Fruit fly (Drosophila melanogaster) whole organism, embryonic: ENCODE data around the gene mRpL19.
A peak's percentile ranks its signal among the peaks of the same experiment; 100 is the strongest.

Experiments
- Ada2b ChIP-seq: fragments of 200-800 bp; sonication (Bioruptor generic); IDR thresholded peaks from 2 replicates; pipeline ENCODE4 v1.3.6; 2022; ENCODE audit warnings: missing biosample characterization, missing genetic modification characterization
- Antp ChIP-seq: fragments of 200-800 bp; sonication (Bioruptor generic); optimal IDR thresholded peaks from 3 replicates; lab custom pipeline; 2016; ENCODE audit warnings: missing biosample characterization, missing genetic modification characterization
- Atf3 ChIP-seq: fragments of 200-800 bp; sonication (Bioruptor generic); optimal IDR thresholded peaks from 3 replicates; lab custom pipeline; 2016; ENCODE audit warnings: missing biosample characterization, missing genetic modification characterization
- CG10209 ChIP-seq: fragments of 200-800 bp; sonication (Bioruptor generic); optimal IDR thresholded peaks from 3 replicates; lab custom pipeline; 2017; ENCODE audit warnings: missing biosample characterization, mild to moderate bottlenecking, missing genetic modification characterization, missing genetic modification reagents
- CG10462 ChIP-seq: fragments of 200-800 bp; sonication (Bioruptor generic); optimal IDR thresholded peaks from 2 replicates; lab custom pipeline; 2016; ENCODE audit warnings: missing biosample characterization, missing genetic modification characterization
- CG12155 ChIP-seq: fragments of 200-800 bp; sonication (Bioruptor generic); optimal IDR thresholded peaks from 3 replicates; lab custom pipeline; 2016; ENCODE audit warnings: missing biosample characterization, missing genetic modification characterization
- CG12236 ChIP-seq: fragments of 200-800 bp; sonication (Bioruptor generic); optimal IDR thresholded peaks from 2 replicates; lab custom pipeline; 2016; ENCODE audit warnings: missing biosample characterization, missing genetic modification characterization
- CG12299 ChIP-seq: fragments of 200-800 bp; sonication (Bioruptor generic); optimal IDR thresholded peaks from 2 replicates; lab custom pipeline; 2018; ENCODE audit warnings: missing biosample characterization, mild to moderate bottlenecking, missing genetic modification characterization
- CG12942 ChIP-seq: fragments of 200-800 bp; sonication (Bioruptor generic); optimal IDR thresholded peaks from 3 replicates; lab custom pipeline; 2016; ENCODE audit warnings: missing biosample characterization, missing genetic modification characterization
- CG13775 ChIP-seq: fragments of 200-800 bp; sonication (Bioruptor generic); optimal IDR thresholded peaks from 3 replicates; lab custom pipeline; 2017; ENCODE audit warnings: missing biosample characterization, mild to moderate bottlenecking, missing genetic modification characterization
- CG14710 ChIP-seq: fragments of 200-800 bp; sonication (Bioruptor generic); optimal IDR thresholded peaks from 3 replicates; lab custom pipeline; 2019; ENCODE audit warnings: missing biosample characterization, mild to moderate bottlenecking, missing genetic modification characterization, moderate library complexity
- CG14965 ChIP-seq: fragments of 200-800 bp; sonication (Bioruptor generic); optimal IDR thresholded peaks from 2 replicates; lab custom pipeline; 2016; ENCODE audit warnings: missing biosample characterization, missing genetic modification characterization, borderline replicate concordance
- CG15696 ChIP-seq: fragments of 200-800 bp; sonication (Bioruptor generic); optimal IDR thresholded peaks from 2 replicates; lab custom pipeline; 2019; ENCODE audit warnings: missing biosample characterization, mild to moderate bottlenecking, missing genetic modification characterization, moderate library complexity
- CG16813 ChIP-seq: fragments of 200-800 bp; sonication (Bioruptor generic); IDR thresholded peaks from 3 replicates; pipeline ENCODE4 v1.3.6; 2022; ENCODE audit warnings: missing biosample characterization, missing genetic modification characterization; ENCODE audit not compliant: partially characterized antibody
- CG16815 ChIP-seq: fragments of 200-800 bp; sonication (Bioruptor generic); optimal IDR thresholded peaks from 3 replicates; lab custom pipeline; 2017; ENCODE audit warnings: missing biosample characterization, mild to moderate bottlenecking, missing genetic modification characterization
- CG17361 ChIP-seq: fragments of 200-800 bp; sonication (Bioruptor generic); IDR thresholded peaks from 3 replicates; pipeline ENCODE4 v1.3.6; 2022; ENCODE audit warnings: missing biosample characterization, missing genetic modification characterization
- CG2712 ChIP-seq: fragments of 200-800 bp; optimal IDR thresholded peaks from 3 replicates; lab custom pipeline; 2019; ENCODE audit warnings: missing biosample characterization, mild to moderate bottlenecking, missing genetic modification characterization, moderate library complexity
- CG30403 ChIP-seq: fragments of 200-800 bp; sonication (Bioruptor generic); optimal IDR thresholded peaks from 3 replicates; lab custom pipeline; 2016; ENCODE audit warnings: missing biosample characterization, missing genetic modification characterization
- CG30431 ChIP-seq: fragments of 200-800 bp; sonication (Bioruptor generic); optimal IDR thresholded peaks from 2 replicates; lab custom pipeline; 2017; ENCODE audit warnings: missing biosample characterization, missing genetic modification characterization
- CG4820 ChIP-seq: fragments of 200-800 bp; sonication (Bioruptor generic); optimal IDR thresholded peaks from 3 replicates; lab custom pipeline; 2016; ENCODE audit warnings: missing biosample characterization, missing genetic modification characterization
- CG8089 ChIP-seq: fragments of 200-800 bp; sonication (Bioruptor generic); optimal IDR thresholded peaks from 3 replicates; lab custom pipeline; 2016; ENCODE audit warnings: missing biosample characterization, missing genetic modification characterization
- CG9797 ChIP-seq: fragments of 200-800 bp; sonication (Bioruptor generic); optimal IDR thresholded peaks from 3 replicates; lab custom pipeline; 2018; ENCODE audit warnings: missing biosample characterization, mild to moderate bottlenecking, missing genetic modification characterization
- CTCF ChIP-seq: fragments of 200-800 bp; sonication (Bioruptor generic); optimal IDR thresholded peaks from 2 replicates; lab custom pipeline; 2017; ENCODE audit warnings: missing biosample characterization, mild to moderate bottlenecking, missing genetic modification characterization, moderate library complexity
- D ChIP-seq, 2 experiments: fragments of 200-800 bp in 1 of 2; fragments of >200 bp in 1 of 2; sonication (Bioruptor generic) in 1 of 2; optimal IDR thresholded peaks; 2 replicates in 1 of 2; 3 replicates in 1 of 2; lab custom pipeline; 2017; ENCODE audit warnings: mild to moderate bottlenecking in 1 of 2, missing biosample characterization in 1 of 2, missing genetic modification characterization in 1 of 2, missing genetic modification reagents in 1 of 2
- Deaf1 ChIP-seq: fragments of 200-800 bp; optimal IDR thresholded peaks from 3 replicates; lab custom pipeline; 2019; ENCODE audit warnings: missing biosample characterization, mild to moderate bottlenecking, missing genetic modification characterization, moderate library complexity
- Dfd ChIP-seq, 2 experiments: fragments of >200 bp; optimal IDR thresholded peaks; 2 replicates each; lab custom pipeline; 2017; ENCODE audit warnings: missing biosample characterization in 2 of 2, missing genetic modification characterization in 2 of 2
- E2f2 ChIP-seq: fragments of 200-800 bp; sonication (Bioruptor generic); IDR thresholded peaks from 2 replicates; pipeline ENCODE4 v1.3.6; 2022; ENCODE audit warnings: missing biosample characterization, missing genetic modification characterization
- Kr ChIP-seq: fragments of 200-800 bp; sonication (Bioruptor generic); optimal IDR thresholded peaks from 2 replicates; lab custom pipeline; 2017; ENCODE audit warnings: missing biosample characterization, mild to moderate bottlenecking, missing genetic modification characterization
- Lhr ChIP-seq: fragments of 200-800 bp; sonication (Bioruptor generic); optimal IDR thresholded peaks from 3 replicates; lab custom pipeline; 2017; ENCODE audit warnings: mild to moderate bottlenecking, missing biosample characterization, missing genetic modification reagents, missing genetic modification characterization
- Mrtf ChIP-seq: fragments of 200-800 bp; sonication (Bioruptor generic); IDR thresholded peaks from 3 replicates; pipeline ENCODE4 v1.3.6; 2022; ENCODE audit warnings: missing biosample characterization, missing genetic modification characterization
- Myb ChIP-seq: fragments of 200-800 bp; sonication (Bioruptor generic); optimal IDR thresholded peaks from 2 replicates; lab custom pipeline; 2016; ENCODE audit warnings: missing biosample characterization, missing genetic modification characterization
- NC2β ChIP-seq: fragments of 200-800 bp; sonication (Bioruptor generic); optimal IDR thresholded peaks from 2 replicates; lab custom pipeline; 2016; ENCODE audit warnings: missing biosample characterization, missing genetic modification characterization
- Neu2 ChIP-seq: fragments of 200-800 bp; sonication (Bioruptor generic); optimal IDR thresholded peaks from 3 replicates; lab custom pipeline; 2016; ENCODE audit warnings: missing biosample characterization, missing genetic modification characterization, borderline replicate concordance
- Xbp1 ChIP-seq: fragments of 200-800 bp; sonication (Bioruptor generic); optimal IDR thresholded peaks from 3 replicates; lab custom pipeline; 2016; ENCODE audit warnings: missing biosample characterization, mild to moderate bottlenecking, missing genetic modification characterization
- ash1 ChIP-seq: fragments of 200-800 bp; sonication (Bioruptor generic); optimal IDR thresholded peaks from 2 replicates; lab custom pipeline; 2018; ENCODE audit warnings: missing biosample characterization, mild to moderate bottlenecking, missing genetic modification characterization
- chif ChIP-seq, 2 experiments: fragments of 200-800 bp; sonication (Bioruptor generic); optimal IDR thresholded peaks; 3 replicates each; lab custom pipeline; 2016; ENCODE audit warnings: missing biosample characterization in 2 of 2, missing genetic modification characterization in 2 of 2
- fd102C ChIP-seq: fragments of 200-800 bp; sonication (Bioruptor generic); optimal IDR thresholded peaks from 2 replicates; lab custom pipeline; 2018; ENCODE audit warnings: missing biosample characterization, mild to moderate bottlenecking, missing genetic modification characterization, moderate library complexity
- grn ChIP-seq: fragments of 200-800 bp; sonication (Bioruptor generic); optimal IDR thresholded peaks from 3 replicates; lab custom pipeline; 2017; ENCODE audit warnings: missing biosample characterization, missing genetic modification characterization
- gsb ChIP-seq: fragments of 200-800 bp; sonication (Bioruptor generic); IDR thresholded peaks from 2 replicates; pipeline ENCODE4 v1.3.6; 2022; ENCODE audit warnings: missing biosample characterization, missing genetic modification characterization
- her ChIP-seq: fragments of 200-800 bp; sonication (Bioruptor generic); optimal IDR thresholded peaks from 2 replicates; lab custom pipeline; 2016; ENCODE audit warnings: missing biosample characterization, missing genetic modification characterization
- lab ChIP-seq: fragments of 200-800 bp; sonication (Bioruptor generic); optimal IDR thresholded peaks from 3 replicates; lab custom pipeline; 2017; ENCODE audit warnings: missing biosample characterization, missing genetic modification characterization, mild to moderate bottlenecking, moderate library complexity, missing genetic modification reagents
- lbe ChIP-seq: fragments of 200-800 bp; sonication (Bioruptor generic); optimal IDR thresholded peaks from 2 replicates; lab custom pipeline; 2016; ENCODE audit warnings: missing biosample characterization, mild to moderate bottlenecking, missing genetic modification characterization
- repo ChIP-seq: fragments of 200-800 bp; sonication (Bioruptor generic); optimal IDR thresholded peaks from 2 replicates; lab custom pipeline; 2016; ENCODE audit warnings: missing biosample characterization, missing genetic modification characterization
- rib ChIP-seq: fragments of 200-800 bp; sonication (Bioruptor generic); IDR thresholded peaks from 2 replicates; pipeline ENCODE4 v1.3.6; 2022; ENCODE audit warnings: missing biosample characterization, missing genetic modification characterization
- run ChIP-seq: fragments of 200-800 bp; sonication (Bioruptor generic); optimal IDR thresholded peaks from 3 replicates; lab custom pipeline; 2018; ENCODE audit warnings: missing biosample characterization, mild to moderate bottlenecking, missing genetic modification characterization
- seq ChIP-seq: fragments of 200-800 bp; sonication (Bioruptor generic); IDR thresholded peaks from 2 replicates; pipeline ENCODE4 v1.3.6; 2022; ENCODE audit warnings: missing biosample characterization, missing genetic modification characterization
- sob ChIP-seq: fragments of 200-800 bp; sonication (Bioruptor generic); IDR thresholded peaks from 2 replicates; pipeline ENCODE4 v1.3.6; 2022; ENCODE audit warnings: missing biosample characterization, missing genetic modification characterization
- twi ChIP-seq: fragments of 200-800 bp; optimal IDR thresholded peaks from 2 replicates; lab custom pipeline; 2019; ENCODE audit warnings: missing biosample characterization, mild to moderate bottlenecking, missing genetic modification characterization, moderate library complexity
- wdn ChIP-seq: fragments of 200-800 bp; sonication (Bioruptor generic); IDR thresholded peaks from 2 replicates; pipeline ENCODE4 v1.3.6; 2022; ENCODE audit warnings: missing biosample characterization, missing genetic modification characterization
- wek ChIP-seq: fragments of 200-800 bp; sonication (Bioruptor generic); optimal IDR thresholded peaks from 3 replicates; lab custom pipeline; 2018; ENCODE audit warnings: missing biosample characterization, mild to moderate bottlenecking, missing genetic modification characterization, moderate library complexity
- zfh1 ChIP-seq: fragments of 200-800 bp; sonication (Bioruptor generic); IDR thresholded peaks from 3 replicates; pipeline ENCODE4 v1.3.6; 2022; ENCODE audit warnings: missing biosample characterization, missing genetic modification characterization

Gene mRpL19

dm6 chr3R:8676560-8677000 is 2.7 kb downstream of the mRpL19 start, which contains the start of the genes Unc50, CG11755 and CG8043 (continued):
- TF ChIP-seq Mrtf = peak; percentile 66; the same call in 2 of the 3 replicates
- peak; percentile 73 for TF ChIP-seq CG12942 (GFP tag; lab: Kevin White, UChicago)
- peak; percentile 48 for TF ChIP-seq NC2β
- TF ChIP-seq CG16813 (GFP tag; lab: Robert Waterston, UW) = peak; percentile 99
- TF ChIP-seq E2f2 (GFP tag; lab: Robert Waterston, UW) = peak; percentile 47; the same call in 1 of the 2 replicates
- no peak for TF ChIP-seq her (GFP tag; lab: Kevin White, UChicago)
- TF ChIP-seq CG13775 = peak; percentile 86
- no peak for TF ChIP-seq D (optimal IDR thresholded peaks at IDR 0.05; lab: Kevin White, UChicago)
- peak; percentile 42 for TF ChIP-seq D (GFP tag; optimal IDR thresholded peaks at IDR 0.05; lab: Kevin White, UChicago)
- TF ChIP-seq wek (GFP tag; lab: Kevin White, UChicago) = no peak
- TF ChIP-seq Xbp1 (GFP tag; lab: Kevin White, UChicago) = peak; percentile 91
- TF ChIP-seq CG2712 (tag; lab: Kevin White, UChicago) = peak; percentile 85
- peak; percentile 84 for TF ChIP-seq CG9797
- TF ChIP-seq CTCF (GFP tag; lab: Kevin White, UChicago) = no peak
- TF ChIP-seq repo = peak; percentile 34
- TF ChIP-seq zfh1 (GFP tag; lab: Robert Waterston, UW) = peak; percentile 68
- no peak for TF ChIP-seq rib (GFP tag; lab: Robert Waterston, UW)
- TF ChIP-seq CG30403 = peak; percentile 90
- TF ChIP-seq Dfd (GFP tag; optimal IDR thresholded peaks at IDR 0.05; lab: Kevin White, UChicago) = no peak
- no peak for TF ChIP-seq Neu2
- TF ChIP-seq CG12236 (GFP tag; lab: Kevin White, UChicago) = peak; percentile 22
- no peak for TF ChIP-seq lab (GFP tag; lab: Kevin White, UChicago)
- TF ChIP-seq CG8089 (GFP tag; lab: Kevin White, UChicago) = peak; percentile 47
- no peak for TF ChIP-seq gsb (GFP tag; lab: Robert Waterston, UW)
- TF ChIP-seq CG10209 = peak; percentile 70
- TF ChIP-seq CG10462 = peak; percentile 48
- peak; percentile 57 for TF ChIP-seq CG4820
- TF ChIP-seq lbe = peak; percentile 79
- TF ChIP-seq Kr (GFP tag; lab: Kevin White, UChicago) = no peak
- no peak for TF ChIP-seq ash1 (GFP tag; lab: Kevin White, UChicago)
- peak; percentile 53 for TF ChIP-seq Antp (GFP tag; lab: Kevin White, UChicago)
- peak; percentile 51 for TF ChIP-seq Deaf1 (tag; lab: Kevin White, UChicago)
- TF ChIP-seq Lhr (GFP tag; lab: Kevin White, UChicago) = peak; percentile 58
- peak; percentile 57 for TF ChIP-seq CG16815 (GFP tag; lab: Kevin White, UChicago)
- peak; percentile 28 for TF ChIP-seq CG12299 (tag; lab: Kevin White, UChicago)
- peak; percentile 88 for TF ChIP-seq CG17361 (GFP tag; lab: Robert Waterston, UW)
- no peak for TF ChIP-seq CG14965 (GFP tag; lab: Kevin White, UChicago)
- peak; percentile 26 for TF ChIP-seq run (tag; lab: Kevin White, UChicago)
- TF ChIP-seq Myb (GFP tag; lab: Kevin White, UChicago) = peak; percentile 49
- TF ChIP-seq CG15696 (tag; lab: Kevin White, UChicago) = peak; percentile 83
- peak; percentile 77 for TF ChIP-seq CG12155 (GFP tag; lab: Kevin White, UChicago)
- peak; percentile 23 for TF ChIP-seq Atf3 (GFP tag; lab: Kevin White, UChicago)
- no peak for TF ChIP-seq CG30431 (GFP tag; lab: Kevin White, UChicago)
- 0 out of 2 replicates have a peak, but pooled peaks have one; percentile 61 for TF ChIP-seq wdn (GFP tag; lab: Robert Waterston, UW)
- TF ChIP-seq CG14710 (tag; lab: Kevin White, UChicago) = peak; percentile 89
- peak; percentile 48; the same call in 1 of the 2 replicates for TF ChIP-seq seq (GFP tag; lab: Robert Waterston, UW)
- peak; percentile 15 for TF ChIP-seq fd102C (GFP tag; lab: Kevin White, UChicago)
- TF ChIP-seq grn (GFP tag; lab: Kevin White, UChicago) = peak; percentile 100
- TF ChIP-seq chif (GFP tag; optimal IDR thresholded peaks at IDR 0.05; lab: Kevin White, UChicago) = peak; percentile 53 to 74
- TF ChIP-seq sob (GFP tag; lab: Robert Waterston, UW) = peak; percentile 81
- TF ChIP-seq twi = peak; percentile 73
- TF ChIP-seq Ada2b = peak; percentile 36; the same call in 1 of the 2 replicates
